Worm (Caenorhabditis elegans) whole organism, young adult: ENCODE data around the gene F53B7.4.
A peak's percentile ranks its signal among the peaks of the same experiment; 100 is the strongest.

Experiments used
- B0336.3 ChIP-seq: fragments of 200-800 bp; sonication (Bioruptor generic); IDR thresholded peaks from 2 replicates; pipeline ENCODE4 v1.3.6; 2022; ENCODE audit warnings: missing genetic modification characterization, missing compliant biosample characterization
- D2030.7 ChIP-seq: fragments of 200-800 bp; sonication (Bioruptor generic); IDR thresholded peaks from 2 replicates; pipeline ENCODE4 v1.3.6; 2022; ENCODE audit warnings: missing genetic modification reagents, missing genetic modification characterization, missing compliant biosample characterization
- F10E7.11 ChIP-seq: sonication (generic microtip); optimal IDR thresholded peaks from 2 replicates; lab custom pipeline; 2017; ENCODE audit warnings: mild to moderate bottlenecking, missing genetic modification characterization, moderate library complexity, missing compliant biosample characterization
- F23B12.7 ChIP-seq: sonication (generic microtip); optimal IDR thresholded peaks from 2 replicates; lab custom pipeline; 2017; ENCODE audit warnings: missing genetic modification characterization, mild to moderate bottlenecking, missing compliant biosample characterization, antibody characterized with exemption, moderate library complexity; ENCODE audit not compliant: insufficient read depth
- F37B4.10 ChIP-seq: fragments of 200-800 bp; sonication (Bioruptor generic); IDR thresholded peaks from 2 replicates; pipeline ENCODE4 v1.3.6; 2022; ENCODE audit warnings: missing genetic modification characterization, missing compliant biosample characterization
- F49E8.2 ChIP-seq: sonication (generic microtip); optimal IDR thresholded peaks from 3 replicates; lab custom pipeline; 2017; ENCODE audit warnings: missing genetic modification characterization, mild to moderate bottlenecking, missing compliant biosample characterization, antibody characterized with exemption, moderate library complexity; ENCODE audit not compliant: insufficient read depth
- F52B5.7 ChIP-seq: sonication (generic microtip); optimal IDR thresholded peaks from 2 replicates; lab custom pipeline; 2016; ENCODE audit warnings: mild to moderate bottlenecking, missing genetic modification characterization, missing compliant biosample characterization
- F57A8.1 ChIP-seq: fragments of 200-800 bp; sonication (Bioruptor generic); optimal IDR thresholded peaks from 2 replicates; lab custom pipeline; 2018; ENCODE audit warnings: mild to moderate bottlenecking, missing genetic modification characterization, moderate library complexity, missing compliant biosample characterization
- K12H6.12 ChIP-seq: fragments of 200-800 bp; sonication (Bioruptor generic); optimal IDR thresholded peaks from 2 replicates; lab custom pipeline; 2018; ENCODE audit warnings: mild to moderate bottlenecking, missing genetic modification characterization, missing compliant biosample characterization
- Y56A3A.18 ChIP-seq: fragments of 200-800 bp; sonication (Bioruptor generic); IDR thresholded peaks from 2 replicates; pipeline ENCODE4 v1.3.6; 2022; ENCODE audit warnings: missing genetic modification reagents, missing genetic modification characterization, missing compliant biosample characterization
- akir-1 ChIP-seq: fragments of 200-800 bp; sonication (Bioruptor generic); optimal IDR thresholded peaks from 2 replicates; lab custom pipeline; 2018; ENCODE audit warnings: mild to moderate bottlenecking, missing genetic modification characterization, moderate library complexity, missing compliant biosample characterization
- aptf-2 ChIP-seq: fragments of 200-800 bp; sonication (Bioruptor generic); conservative IDR thresholded peaks from 2 replicates; pipeline ENCODE4 v1.3.6; 2022; ENCODE audit warnings: missing genetic modification reagents, missing genetic modification characterization, missing compliant biosample characterization
- ccch-3 ChIP-seq: fragments of 200-800 bp; sonication (Bioruptor generic); optimal IDR thresholded peaks from 2 replicates; lab custom pipeline; 2018; ENCODE audit warnings: mild to moderate bottlenecking, missing genetic modification characterization, missing compliant biosample characterization
- cebp-1 ChIP-seq, 2 experiments: fragments of 200-800 bp in 1 of 2; sonication (Bioruptor generic) in 1 of 2; sonication (generic microtip) in 1 of 2; IDR thresholded peaks in 1 of 2; optimal IDR thresholded peaks in 1 of 2; 2 replicates each; pipeline versions ENCODE4 v1.3.6 to Lab custom; 2017 to 2022; ENCODE audit warnings: missing compliant biosample characterization in 2 of 2, missing genetic modification characterization in 2 of 2, mild to moderate bottlenecking in 1 of 2, missing genetic modification reagents in 1 of 2, moderate library complexity in 1 of 2
- ceh-40 ChIP-seq: fragments of 200-800 bp; sonication (Bioruptor generic); IDR thresholded peaks from 2 replicates; pipeline ENCODE4 v1.3.6; 2022; ENCODE audit warnings: missing genetic modification characterization, missing compliant biosample characterization
- egl-44 ChIP-seq: fragments of 200-800 bp; sonication (Bioruptor generic); IDR thresholded peaks from 2 replicates; pipeline ENCODE4 v1.3.6; 2022; ENCODE audit warnings: missing genetic modification reagents, missing genetic modification characterization, missing compliant biosample characterization
- ekl-4 ChIP-seq: fragments of 200-800 bp; sonication (Bioruptor generic); IDR thresholded peaks from 2 replicates; pipeline ENCODE4 v1.3.6; 2022; ENCODE audit warnings: missing genetic modification reagents, missing genetic modification characterization, missing compliant biosample characterization
- ets-4 ChIP-seq: fragments of 200-800 bp; sonication (Bioruptor generic); optimal IDR thresholded peaks from 2 replicates; lab custom pipeline; 2018; ENCODE audit warnings: mild to moderate bottlenecking, missing genetic modification characterization, missing compliant biosample characterization
- hmg-20 ChIP-seq: fragments of 200-800 bp; sonication (Bioruptor generic); IDR thresholded peaks from 2 replicates; pipeline ENCODE4 v1.3.6; 2022; ENCODE audit warnings: missing genetic modification reagents, missing genetic modification characterization, missing compliant biosample characterization
- hrde-1 ChIP-seq: sonication (generic microtip); optimal IDR thresholded peaks from 2 replicates; lab custom pipeline; 2016; ENCODE audit warnings: missing genetic modification characterization, mild to moderate bottlenecking, missing compliant biosample characterization, moderate library complexity, missing genotype, missing genetic modification reagents, borderline replicate concordance
- lag-1 ChIP-seq: fragments of 200-800 bp; sonication (Bioruptor generic); IDR thresholded peaks from 2 replicates; pipeline ENCODE4 v1.3.6; 2022; ENCODE audit warnings: missing genetic modification reagents, missing genetic modification characterization, missing compliant biosample characterization
- let-607 ChIP-seq, 2 experiments: fragments of 200-800 bp in 1 of 2; sonication (Bioruptor generic) in 1 of 2; sonication (generic microtip) in 1 of 2; optimal IDR thresholded peaks; 2 replicates each; lab custom pipeline; 2016 to 2018; ENCODE audit warnings: mild to moderate bottlenecking in 2 of 2, missing compliant biosample characterization in 2 of 2, missing genetic modification characterization in 2 of 2, moderate library complexity in 2 of 2, missing genotype in 1 of 2
- lin-40 ChIP-seq: sonication (generic microtip); optimal IDR thresholded peaks from 2 replicates; lab custom pipeline; 2016; ENCODE audit warnings: missing genetic modification characterization, mild to moderate bottlenecking, missing compliant biosample characterization, missing genotype, missing genetic modification reagents
- madf-3 ChIP-seq: fragments of 200-800 bp; sonication (Bioruptor generic); IDR thresholded peaks from 2 replicates; pipeline ENCODE4 v1.3.6; 2022; ENCODE audit warnings: missing genetic modification reagents, missing genetic modification characterization, missing compliant biosample characterization
- mcd-1 ChIP-seq: fragments of 200-800 bp; sonication (Bioruptor generic); IDR thresholded peaks from 2 replicates; pipeline ENCODE4 v1.3.6; 2022; ENCODE audit warnings: missing genetic modification reagents, missing genetic modification characterization, missing compliant biosample characterization
- nfya-1 ChIP-seq: sonication (generic microtip); optimal IDR thresholded peaks from 2 replicates; lab custom pipeline; 2017; ENCODE audit warnings: antibody characterized with exemption, missing compliant biosample characterization, missing genetic modification characterization, borderline replicate concordance; ENCODE audit not compliant: insufficient read depth
- nfyb-1 ChIP-seq: fragments of 200-800 bp; sonication (Bioruptor generic); IDR thresholded peaks from 2 replicates; pipeline ENCODE4 v1.3.6; 2022; ENCODE audit warnings: missing genetic modification reagents, missing genetic modification characterization, missing compliant biosample characterization
- nhr-179 ChIP-seq: sonication (generic microtip); optimal IDR thresholded peaks from 2 replicates; lab custom pipeline; 2016; ENCODE audit warnings: mild to moderate bottlenecking, missing genetic modification characterization, missing compliant biosample characterization
- nhr-80 ChIP-seq: sonication (generic microtip); optimal IDR thresholded peaks from 2 replicates; lab custom pipeline; 2016; ENCODE audit warnings: missing genetic modification characterization, missing compliant biosample characterization
- repo-1 ChIP-seq: sonication (generic microtip); optimal IDR thresholded peaks from 2 replicates; lab custom pipeline; 2017; ENCODE audit warnings: mild to moderate bottlenecking, missing genetic modification characterization, missing compliant biosample characterization
- rpc-1 ChIP-seq, 2 experiments: fragments of 150-350 bp in 1 of 2; sonication (generic microtip) in 1 of 2; optimal IDR thresholded peaks; 2 replicates each; lab custom pipeline; 2014 to 2018; ENCODE audit warnings: missing biosample characterization in 1 of 2, missing genetic modification characterization in 1 of 2, missing genetic modification reagents in 1 of 2, missing genotype in 1 of 2
- sea-2 ChIP-seq: fragments of 200-800 bp; sonication (Bioruptor generic); IDR thresholded peaks from 2 replicates; pipeline ENCODE4 v1.3.6; 2022; ENCODE audit warnings: missing genetic modification characterization, missing compliant biosample characterization
- snpc-4 ChIP-seq, 5 experiments: fragments of 150-350 bp in 1 of 5; sonication (generic microtip) in 4 of 5; optimal IDR thresholded peaks; 2 replicates each; lab custom pipeline; 2014 to 2018; ENCODE audit warnings: missing genetic modification characterization in 5 of 5, missing biosample characterization in 3 of 5, antibody characterized with exemption in 2 of 5, mild to moderate bottlenecking in 2 of 5, missing compliant biosample characterization in 2 of 5, missing genotype in 2 of 5, moderate library complexity in 2 of 5, missing genetic modification reagents in 1 of 5
- unc-130 ChIP-seq: sonication (generic microtip); optimal IDR thresholded peaks from 2 replicates; lab custom pipeline; 2016; ENCODE audit warnings: missing genetic modification reagents, missing genetic modification characterization, missing compliant biosample characterization
- xnd-1 ChIP-seq: sonication (generic microtip); optimal IDR thresholded peaks from 2 replicates; lab custom pipeline; 2016; ENCODE audit warnings: missing genotype, missing genetic modification reagents, missing genetic modification characterization, missing compliant biosample characterization
- zim-3 ChIP-seq: sonication (generic microtip); optimal IDR thresholded peaks from 2 replicates; lab custom pipeline; 2017; ENCODE audit warnings: mild to moderate bottlenecking, missing genetic modification characterization, moderate library complexity, missing compliant biosample characterization
- ztf-22 ChIP-seq: fragments of 200-800 bp; sonication (Bioruptor generic); optimal IDR thresholded peaks from 2 replicates; lab custom pipeline; 2018; ENCODE audit warnings: mild to moderate bottlenecking, missing genetic modification characterization, moderate library complexity, missing compliant biosample characterization
- ztf-3 ChIP-seq: fragments of 200-800 bp; sonication (Bioruptor generic); optimal IDR thresholded peaks from 2 replicates; lab custom pipeline; 2018; ENCODE audit warnings: mild to moderate bottlenecking, missing genetic modification characterization, missing compliant biosample characterization

The F53B7.4 gene

DNA sequence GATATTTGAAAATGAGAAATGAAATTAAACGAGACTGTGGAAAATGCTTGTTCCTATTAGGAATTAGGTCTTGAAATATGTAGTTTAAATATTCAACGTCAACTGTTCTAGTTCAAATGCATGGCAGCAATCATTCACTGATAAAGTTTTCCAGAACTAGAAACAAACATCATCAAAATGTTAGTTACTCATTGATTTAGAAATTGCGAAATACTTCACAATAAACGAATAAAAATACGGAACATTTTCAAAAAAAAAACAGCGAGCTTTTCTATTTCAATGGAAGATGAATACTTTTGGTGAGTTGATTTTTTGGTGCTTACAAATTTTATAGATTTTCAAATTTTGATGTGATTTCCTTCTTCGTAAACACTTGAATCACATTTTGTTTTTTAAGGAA is 40.2 kb upstream of the F53B7.4 start, which contains the start of gene C45B11.2:
Gene C45B11.2 (plus strand): TSS at position 173 of the 400 bp plus-strand sequence.
- TF ChIP-seq nhr-179 (tag; lab: Kevin White, UChicago), result no peak
- TF ChIP-seq lin-40, result no peak
- TF ChIP-seq B0336.3 (GFP tag; lab: Robert Waterston, UW), result no peak
- TF ChIP-seq nhr-80 (tag; lab: Kevin White, UChicago), result peak; percentile 7
- no peak for TF ChIP-seq F52B5.7 (tag; lab: Kevin White, UChicago)
- 0 out of 2 replicates have a peak, but pooled peaks have one; percentile 35 for TF ChIP-seq cebp-1 (GFP tag; IDR thresholded peaks at IDR 0.05; lab: Robert Waterston, UW)
- TF ChIP-seq cebp-1 (tag; optimal IDR thresholded peaks at IDR 0.05; lab: Kevin White, UChicago), result peak; percentile 83

DNA sequence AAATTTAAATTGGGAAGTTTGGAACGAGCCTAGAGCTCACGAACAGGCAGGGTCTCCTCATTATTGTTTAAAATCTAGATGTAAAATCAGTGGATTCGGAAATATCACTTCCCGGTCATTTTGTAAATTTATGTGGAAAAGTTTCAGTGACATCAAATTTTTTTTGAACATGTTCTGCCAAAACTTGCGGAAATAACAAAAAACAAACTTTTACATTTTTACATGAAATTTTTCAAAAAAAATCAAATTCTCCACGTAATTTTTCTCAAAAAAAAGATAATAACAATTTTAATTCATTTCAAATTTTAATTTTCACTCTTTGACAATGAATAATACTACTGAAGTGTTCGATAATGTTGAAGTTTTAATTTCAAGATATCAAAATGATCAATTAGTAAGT is 39.2 kb upstream of the F53B7.4 start, which contains the start of gene C45B11.5:
Gene C45B11.5 (plus strand): TSS at position 301 of the 400 bp plus-strand sequence.
- TF ChIP-seq ets-4 (GFP tag; lab: Kevin White, UChicago), result no peak
- TF ChIP-seq unc-130 (GFP tag; lab: Kevin White, UChicago), result no peak
- TF ChIP-seq F37B4.10 (GFP tag; lab: Robert Waterston, UW), result no peak
- TF ChIP-seq ceh-40 (GFP tag; lab: Robert Waterston, UW), result no peak
- no peak for TF ChIP-seq nfyb-1 (GFP tag; lab: Robert Waterston, UW)
- no peak for TF ChIP-seq lag-1 (GFP tag; lab: Robert Waterston, UW)
- TF ChIP-seq madf-3 (GFP tag; lab: Robert Waterston, UW), result no peak
- TF ChIP-seq egl-44, result no peak
- TF ChIP-seq hrde-1 (tag; lab: Kevin White, UChicago), result no peak
- TF ChIP-seq Y56A3A.18 (GFP tag; lab: Robert Waterston, UW), result no peak
- no peak for TF ChIP-seq ekl-4 (GFP tag; lab: Robert Waterston, UW)
- TF ChIP-seq akir-1, result no peak

DNA sequence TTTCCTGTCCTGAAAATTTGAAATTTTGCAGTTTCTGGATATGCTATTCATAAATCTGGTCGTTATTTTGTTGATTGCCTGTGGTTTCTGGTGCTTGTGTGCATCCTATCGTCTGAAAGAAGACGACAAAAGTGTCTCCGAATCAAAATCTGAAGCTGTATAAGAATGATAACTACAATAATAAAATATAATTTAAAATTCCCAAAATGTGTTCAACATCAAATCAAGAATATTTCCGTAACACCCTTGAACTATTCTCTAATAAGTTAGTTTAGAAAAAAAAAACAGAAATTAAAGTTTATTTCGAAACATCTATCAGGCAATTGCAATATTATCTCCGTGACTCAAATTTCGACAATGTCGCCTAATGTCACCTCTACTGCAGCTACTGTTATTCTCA is 38.1 kb upstream of the F53B7.4 start, which contains the start of gene C45B11.8:
Gene C45B11.8 (plus strand): TSS at position 301 of the 400 bp plus-strand sequence.
- TF ChIP-seq D2030.7 (GFP tag; lab: Robert Waterston, UW) (no peak), hmg-20 (no peak), F57A8.1 (GFP tag; lab: Kevin White, UChicago) (no peak), xnd-1 (tag; lab: Kevin White, UChicago) (no peak), zim-3 (no peak)
- TF ChIP-seq, all 124 proteins: peak for 0

DNA sequence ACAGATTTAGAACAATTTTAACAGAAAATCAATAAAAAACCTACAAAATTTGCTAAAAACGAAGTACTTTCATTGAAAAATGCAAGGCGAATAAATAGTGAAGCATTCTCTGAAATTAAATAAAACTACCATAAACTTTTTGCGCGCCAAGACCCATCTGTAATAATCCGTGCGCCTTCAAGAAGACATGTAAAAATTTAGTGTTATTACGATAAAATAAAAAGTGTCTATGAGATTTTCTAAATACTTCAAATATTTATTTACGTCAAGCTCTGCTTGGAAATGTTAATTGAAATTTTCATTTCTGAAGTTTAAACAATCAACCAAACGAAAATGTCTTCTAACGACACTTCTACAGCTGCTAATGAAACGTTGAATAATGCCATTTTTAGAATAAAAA is 37.7 kb upstream of the F53B7.4 start, which contains the start of gene C45B11.9:
Gene C45B11.9 (plus strand): TSS at position 301 of the 400 bp plus-strand sequence.
- TF ChIP-seq ztf-3 (GFP tag; lab: Kevin White, UChicago) (no peak), nfya-1 (tag; lab: Kevin White, UChicago) (no peak), let-607 (tag; optimal IDR thresholded peaks at IDR 0.05; lab: Kevin White, UChicago) (no peak), F10E7.11 (tag; lab: Kevin White, UChicago) (no peak), rpc-1 (optimal IDR thresholded peaks at IDR 0.05; lab: Kevin White, UChicago) (no peak), rpc-1 (tag; optimal IDR thresholded peaks at IDR 0.05; lab: Kevin White, UChicago) (no peak)
- TF ChIP-seq, all 124 proteins: peak for 0

DNA sequence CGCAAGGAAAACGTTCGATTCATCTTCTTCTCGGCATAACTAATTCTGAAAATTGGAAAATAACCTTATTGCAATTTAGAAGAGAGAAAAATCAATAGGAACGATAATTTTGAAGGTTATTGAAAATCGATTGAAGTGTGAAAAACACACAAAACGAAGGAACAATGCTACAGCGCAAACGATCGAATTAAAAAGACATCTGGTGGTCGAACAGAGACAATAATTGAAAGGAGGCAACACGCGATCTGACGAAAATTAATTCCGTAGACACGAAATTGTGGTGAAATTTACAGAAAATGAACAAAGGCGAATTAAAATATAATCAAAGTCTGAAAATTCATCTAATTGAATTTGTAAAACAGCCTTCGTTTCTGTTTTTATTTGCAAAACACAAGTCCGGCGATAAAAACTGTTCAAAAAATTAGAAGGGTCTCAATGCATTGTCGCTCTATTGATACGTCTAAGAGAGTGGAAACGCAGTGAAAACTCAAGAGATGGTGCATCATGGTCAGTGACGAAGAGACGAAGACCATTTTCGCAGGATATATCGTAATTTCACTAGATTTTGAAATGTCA is 37.1 kb upstream of the F53B7.4 start, which contains the start of gene pak-2:
Gene pak-2 (minus strand): TSS at position 51 of the 576 bp plus-strand sequence.
- 0 out of 2 replicates have a peak, but pooled peaks have one; percentile 36 for TF ChIP-seq aptf-2 (GFP tag; lab: Robert Waterston, UW)
- TF ChIP-seq sea-2 (GFP tag; lab: Robert Waterston, UW), result no peak
- peak; percentile 63 for TF ChIP-seq lin-40
- no peak for TF ChIP-seq ztf-22 (GFP tag; lab: Kevin White, UChicago)
- peak; percentile 26 for TF ChIP-seq F49E8.2 (tag; lab: Kevin White, UChicago)
- peak; percentile 73 for TF ChIP-seq ccch-3 (GFP tag; lab: Kevin White, UChicago)
- no peak for TF ChIP-seq snpc-4 (GFP tag; optimal IDR thresholded peaks at IDR 0.05; lab: Kevin White, UChicago)
- TF ChIP-seq snpc-4 (tag; optimal IDR thresholded peaks at IDR 0.05; lab: Kevin White, UChicago), result peak in 1 of 4 experiments; percentile 38
- peak; percentile 59 for TF ChIP-seq nhr-80 (tag; lab: Kevin White, UChicago)
- TF ChIP-seq repo-1, result no peak
- peak; percentile 88 for TF ChIP-seq mcd-1 (GFP tag; lab: Robert Waterston, UW)
- peak; percentile 86 for TF ChIP-seq F23B12.7
- TF ChIP-seq K12H6.12 (tag; lab: Kevin White, UChicago), result peak; percentile 84
